Worm (Caenorhabditis elegans): Measurements from ENCODE around the gene F40G9.12.

ce11 chrIII:156645-157044, 15.0 kb upstream of the F40G9.12 start, which contains the start of the genes zig-13 and ver-1:
- no peak for TF ChIP-seq pqm-1 (tag; optimal IDR thresholded peaks at IDR 0.05)
- TF ChIP-seq hlh-8 (tag; optimal IDR thresholded peaks at IDR 0.05) = no peak
- TF ChIP-seq nfya-1 (tag; optimal IDR thresholded peaks at IDR 0.05) = no peak
- no peak for TF ChIP-seq hlh-30 (tag; optimal IDR thresholded peaks at IDR 0.05; ENCODE audit: insufficient read depth)
- no peak for TF ChIP-seq pha-2 (tag; optimal IDR thresholded peaks at IDR 0.05)
- no peak for TF ChIP-seq K02D7.2 (tag; optimal IDR thresholded peaks at IDR 0.05)
- no peak for TF ChIP-seq ztf-16 (tag; optimal IDR thresholded peaks at IDR 0.05)
- no peak for TF ChIP-seq rnt-1 (tag; optimal IDR thresholded peaks at IDR 0.05)

Measured in whole organism, late embryonic.